Fruit fly (Drosophila melanogaster) whole organism, embryonic: ENCODE measurements around the gene Irk1.

Experiments
- Asciz ChIP-seq: fragments of 200-800 bp; sonication (Bioruptor generic); optimal IDR thresholded peaks from 2 replicates; lab custom pipeline; 2017; ENCODE audit warnings: missing biosample characterization, mild to moderate bottlenecking, missing genetic modification characterization, missing genetic modification reagents
- Atf-2 ChIP-seq: fragments of 200-800 bp; sonication (Bioruptor generic); optimal IDR thresholded peaks from 2 replicates; lab custom pipeline; 2016; ENCODE audit warnings: missing biosample characterization, missing genetic modification characterization
- CG10209 ChIP-seq: fragments of 200-800 bp; sonication (Bioruptor generic); optimal IDR thresholded peaks from 3 replicates; lab custom pipeline; 2017; ENCODE audit warnings: missing biosample characterization, mild to moderate bottlenecking, missing genetic modification characterization, missing genetic modification reagents
- CG1024 ChIP-seq: fragments of 200-800 bp; sonication (Bioruptor generic); IDR thresholded peaks from 2 replicates; pipeline ENCODE4 v1.3.6; 2022; ENCODE audit warnings: missing biosample characterization, missing genetic modification characterization
- CG10543 ChIP-seq: fragments of 200-800 bp; sonication (Bioruptor generic); optimal IDR thresholded peaks from 3 replicates; lab custom pipeline; 2017; ENCODE audit warnings: missing biosample characterization, mild to moderate bottlenecking, missing genetic modification characterization, moderate library complexity
- CG10959 ChIP-seq: fragments of 200-800 bp; sonication (Bioruptor generic); IDR thresholded peaks from 2 replicates; pipeline ENCODE4 v1.3.6; 2022; ENCODE audit warnings: missing biosample characterization, missing genetic modification characterization
- CG11398 ChIP-seq: fragments of 200-800 bp; sonication (Bioruptor generic); optimal IDR thresholded peaks from 2 replicates; lab custom pipeline; 2016; ENCODE audit warnings: missing biosample characterization, missing genetic modification characterization
- CG12659 ChIP-seq: fragments of 200-800 bp; sonication (Bioruptor generic); optimal IDR thresholded peaks from 3 replicates; lab custom pipeline; 2017; ENCODE audit warnings: mild to moderate bottlenecking, missing biosample characterization, missing genetic modification reagents, missing genetic modification characterization
- CG12769 ChIP-seq: fragments of 200-800 bp; sonication (Bioruptor generic); optimal IDR thresholded peaks from 2 replicates; lab custom pipeline; 2019; ENCODE audit warnings: missing biosample characterization, mild to moderate bottlenecking, missing genetic modification characterization, moderate library complexity
- CG13424 ChIP-seq: fragments of 200-800 bp; sonication (Bioruptor generic); optimal IDR thresholded peaks from 2 replicates; lab custom pipeline; 2019; ENCODE audit warnings: missing biosample characterization, mild to moderate bottlenecking, missing genetic modification characterization, moderate library complexity
- CG14965 ChIP-seq: fragments of 200-800 bp; sonication (Bioruptor generic); optimal IDR thresholded peaks from 2 replicates; lab custom pipeline; 2016; ENCODE audit warnings: missing biosample characterization, missing genetic modification characterization, borderline replicate concordance
- CG1603 ChIP-seq: fragments of 200-800 bp; sonication (Bioruptor generic); optimal IDR thresholded peaks from 2 replicates; lab custom pipeline; 2019; ENCODE audit warnings: missing biosample characterization, mild to moderate bottlenecking, missing genetic modification characterization, moderate library complexity
- CG16813 ChIP-seq: fragments of 200-800 bp; sonication (Bioruptor generic); IDR thresholded peaks from 3 replicates; pipeline ENCODE4 v1.3.6; 2022; ENCODE audit warnings: missing biosample characterization, missing genetic modification characterization; ENCODE audit not compliant: partially characterized antibody
- CG17361 ChIP-seq: fragments of 200-800 bp; sonication (Bioruptor generic); IDR thresholded peaks from 3 replicates; pipeline ENCODE4 v1.3.6; 2022; ENCODE audit warnings: missing biosample characterization, missing genetic modification characterization
- CG2875 ChIP-seq: fragments of 200-800 bp; sonication (Bioruptor generic); optimal IDR thresholded peaks from 2 replicates; lab custom pipeline; 2017; ENCODE audit warnings: missing biosample characterization, mild to moderate bottlenecking, missing genetic modification characterization, missing genetic modification reagents
- CG2889 ChIP-seq: fragments of 200-800 bp; sonication (Bioruptor generic); IDR thresholded peaks from 3 replicates; pipeline ENCODE4 v1.3.6; 2022; ENCODE audit warnings: missing biosample characterization, missing genetic modification characterization
- CG3163 ChIP-seq: fragments of 200-800 bp; sonication (Bioruptor generic); optimal IDR thresholded peaks from 3 replicates; lab custom pipeline; 2016; ENCODE audit warnings: missing biosample characterization, missing genetic modification characterization
- CG4854 ChIP-seq: fragments of 200-800 bp; sonication (Bioruptor generic); optimal IDR thresholded peaks from 2 replicates; lab custom pipeline; 2016; ENCODE audit warnings: missing biosample characterization, missing genetic modification characterization, inconsistent platforms
- CG6765 ChIP-seq: fragments of 200-800 bp; sonication (Bioruptor generic); optimal IDR thresholded peaks from 3 replicates; lab custom pipeline; 2017; ENCODE audit warnings: missing biosample characterization, mild to moderate bottlenecking, missing genetic modification characterization
- CG6813 ChIP-seq: fragments of 200-800 bp; sonication (Bioruptor generic); optimal IDR thresholded peaks from 2 replicates; lab custom pipeline; 2017; ENCODE audit warnings: missing biosample characterization, missing genetic modification characterization, mild to moderate bottlenecking, moderate library complexity, missing genetic modification reagents
- CG7556 ChIP-seq: fragments of 200-800 bp; sonication (Bioruptor generic); optimal IDR thresholded peaks from 2 replicates; lab custom pipeline; 2017; ENCODE audit warnings: missing biosample characterization, mild to moderate bottlenecking, missing genetic modification characterization
- CG8478 ChIP-seq: fragments of >200 bp; optimal IDR thresholded peaks from 2 replicates; lab custom pipeline; 2018
- CG8924 ChIP-seq: fragments of 200-800 bp; optimal IDR thresholded peaks from 3 replicates; lab custom pipeline; 2019; ENCODE audit warnings: missing biosample characterization, mild to moderate bottlenecking, missing genetic modification characterization, moderate library complexity
- CG8944 ChIP-seq: fragments of 200-800 bp; sonication (Bioruptor generic); optimal IDR thresholded peaks from 3 replicates; lab custom pipeline; 2016; ENCODE audit warnings: missing biosample characterization, missing genetic modification characterization
- Dad ChIP-seq: fragments of 200-800 bp; sonication (Bioruptor generic); optimal IDR thresholded peaks from 3 replicates; lab custom pipeline; 2016; ENCODE audit warnings: missing biosample characterization, missing genetic modification characterization
- Dip2 ChIP-seq: fragments of 200-800 bp; sonication (Bioruptor generic); IDR thresholded peaks from 2 replicates; pipeline ENCODE4 v1.3.6; 2022; ENCODE audit warnings: missing biosample characterization, missing genetic modification characterization
- Dref ChIP-seq: fragments of 200-800 bp; sonication (Bioruptor generic); IDR thresholded peaks from 2 replicates; pipeline ENCODE4 v1.3.6; 2022; ENCODE audit warnings: missing biosample characterization, missing genetic modification characterization
- Fer1 ChIP-seq: fragments of 200-800 bp; sonication (Bioruptor generic); optimal IDR thresholded peaks from 2 replicates; lab custom pipeline; 2017; ENCODE audit warnings: missing biosample characterization, mild to moderate bottlenecking, missing genetic modification characterization
- Hand ChIP-seq: fragments of 200-800 bp; sonication (Bioruptor generic); optimal IDR thresholded peaks from 2 replicates; lab custom pipeline; 2017; ENCODE audit warnings: mild to moderate bottlenecking, missing biosample characterization, missing genetic modification reagents, missing genetic modification characterization
- Kr ChIP-seq: fragments of 200-800 bp; sonication (Bioruptor generic); optimal IDR thresholded peaks from 2 replicates; lab custom pipeline; 2017; ENCODE audit warnings: missing biosample characterization, mild to moderate bottlenecking, missing genetic modification characterization
- Lim3 ChIP-seq: fragments of 200-800 bp; sonication (Bioruptor generic); IDR thresholded peaks from 2 replicates; pipeline ENCODE4 v1.3.6; 2022; ENCODE audit warnings: missing biosample characterization, missing genetic modification characterization
- Max ChIP-seq: fragments of 200-800 bp; sonication (Bioruptor generic); optimal IDR thresholded peaks from 2 replicates; lab custom pipeline; 2016; ENCODE audit warnings: missing biosample characterization, mild to moderate bottlenecking, missing genetic modification characterization
- PHDP ChIP-seq: fragments of 200-800 bp; sonication (Bioruptor generic); optimal IDR thresholded peaks from 3 replicates; lab custom pipeline; 2018; ENCODE audit warnings: missing biosample characterization, mild to moderate bottlenecking, missing genetic modification characterization, moderate library complexity
- Ravus ChIP-seq: fragments of 200-800 bp; sonication (Bioruptor generic); IDR thresholded peaks from 2 replicates; pipeline ENCODE4 v1.3.6; 2022; ENCODE audit warnings: missing biosample characterization, missing genetic modification characterization
- Rfx ChIP-seq: fragments of 200-800 bp; sonication (Bioruptor generic); IDR thresholded peaks from 2 replicates; pipeline ENCODE4 v1.3.6; 2022; ENCODE audit warnings: missing biosample characterization, missing genetic modification characterization
- Scr ChIP-seq: fragments of 200-800 bp; sonication (Bioruptor generic); IDR thresholded peaks from 2 replicates; pipeline ENCODE4 v1.3.6; 2022; ENCODE audit warnings: missing biosample characterization, missing genetic modification characterization; ENCODE audit not compliant: partially characterized antibody
- Six4 ChIP-seq: fragments of 200-800 bp; sonication (Bioruptor generic); optimal IDR thresholded peaks from 2 replicates; lab custom pipeline; 2016; ENCODE audit warnings: missing biosample characterization, missing genetic modification characterization
- Taf1 ChIP-seq: fragments of 200-800 bp; sonication (Bioruptor generic); IDR thresholded peaks from 2 replicates; pipeline ENCODE4 v1.3.6; 2022; ENCODE audit warnings: missing biosample characterization, missing genetic modification characterization
- ab ChIP-seq: fragments of 200-800 bp; sonication (Bioruptor generic); optimal IDR thresholded peaks from 2 replicates; lab custom pipeline; 2016; ENCODE audit warnings: missing biosample characterization, missing genetic modification characterization
- br ChIP-seq: fragments of >200 bp; optimal IDR thresholded peaks from 2 replicates; lab custom pipeline; 2017
- exex ChIP-seq: fragments of 200-800 bp; sonication (Bioruptor generic); optimal IDR thresholded peaks from 4 replicates; lab custom pipeline; 2018; ENCODE audit warnings: missing biosample characterization, mild to moderate bottlenecking, missing genetic modification characterization, moderate library complexity
- fru ChIP-seq: fragments of >200 bp; optimal IDR thresholded peaks from 2 replicates; lab custom pipeline; 2017
- lab ChIP-seq: fragments of 200-800 bp; sonication (Bioruptor generic); optimal IDR thresholded peaks from 3 replicates; lab custom pipeline; 2017; ENCODE audit warnings: missing biosample characterization, missing genetic modification characterization, mild to moderate bottlenecking, moderate library complexity, missing genetic modification reagents
- nau ChIP-seq: fragments of 200-800 bp; sonication (Bioruptor generic); optimal IDR thresholded peaks from 3 replicates; lab custom pipeline; 2017; ENCODE audit warnings: missing biosample characterization, mild to moderate bottlenecking, missing genetic modification characterization, missing genetic modification reagents
- nerfin-2 ChIP-seq: fragments of 200-800 bp; sonication (Bioruptor generic); IDR thresholded peaks from 2 replicates; pipeline ENCODE4 v1.3.6; 2022; ENCODE audit warnings: missing biosample characterization, missing genetic modification characterization; ENCODE audit not compliant: partially characterized antibody
- p53 ChIP-seq: fragments of 200-800 bp; sonication (Bioruptor generic); optimal IDR thresholded peaks from 2 replicates; lab custom pipeline; 2016; ENCODE audit warnings: missing biosample characterization, missing genetic modification characterization
- pzg ChIP-seq: fragments of 200-800 bp; sonication (Bioruptor generic); optimal IDR thresholded peaks from 3 replicates; lab custom pipeline; 2018; ENCODE audit warnings: missing biosample characterization, mild to moderate bottlenecking, missing genetic modification characterization, moderate library complexity
- schlank ChIP-seq: fragments of 200-800 bp; sonication (Bioruptor generic); optimal IDR thresholded peaks from 2 replicates; lab custom pipeline; 2018; ENCODE audit warnings: missing biosample characterization, mild to moderate bottlenecking, missing genetic modification characterization
- tgo ChIP-seq: fragments of 200-800 bp; sonication (Bioruptor generic); IDR thresholded peaks from 3 replicates; pipeline ENCODE4 v1.3.6; 2022; ENCODE audit warnings: missing biosample characterization, missing genetic modification characterization
- tin ChIP-seq: fragments of 200-800 bp; sonication (Bioruptor generic); optimal IDR thresholded peaks from 3 replicates; lab custom pipeline; 2016; ENCODE audit warnings: missing biosample characterization, missing genetic modification characterization
- zen ChIP-seq: fragments of 200-800 bp; sonication (Bioruptor generic); optimal IDR thresholded peaks from 3 replicates; lab custom pipeline; 2018; ENCODE audit warnings: missing biosample characterization, mild to moderate bottlenecking, missing genetic modification characterization, moderate library complexity
- zfh1 ChIP-seq: fragments of 200-800 bp; sonication (Bioruptor generic); IDR thresholded peaks from 3 replicates; pipeline ENCODE4 v1.3.6; 2022; ENCODE audit warnings: missing biosample characterization, missing genetic modification characterization

Irk1 gene

DNA sequence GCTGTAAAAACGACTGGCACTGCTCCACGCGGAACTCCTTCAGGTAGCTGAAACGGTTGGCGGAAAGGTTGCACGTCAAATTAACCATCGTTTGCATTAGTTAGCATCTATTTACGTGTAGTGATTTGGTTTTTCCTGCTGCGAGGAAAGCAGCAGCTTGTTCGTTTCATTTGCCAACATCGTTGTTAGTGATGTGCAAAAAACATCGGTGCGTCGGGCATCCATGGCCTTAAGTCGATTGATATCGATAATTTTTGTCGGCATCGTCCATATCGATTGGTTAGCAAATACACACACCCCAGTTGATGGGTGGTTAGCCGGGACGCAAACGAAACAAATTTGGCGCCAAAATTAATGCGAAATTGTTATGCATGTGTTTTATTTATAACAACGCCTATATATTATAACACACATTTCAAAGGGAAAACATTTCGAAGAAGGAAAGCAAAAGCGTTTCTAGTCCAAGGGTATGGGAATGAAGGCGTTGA is 10.4 kb upstream of the Irk1 start, which contains the start of gene unk (continued):
- TF ChIP-seq Max (GFP tag; lab: Kevin White, UChicago) (no peak), pzg (GFP tag; lab: Kevin White, UChicago) (peak; percentile 92), br (lab: Kevin White, UChicago) (no peak), Six4 (GFP tag; lab: Kevin White, UChicago) (no peak), Dad (no peak), Lim3 (GFP tag; lab: Robert Waterston, UW) (no peak), Asciz (no peak), zen (tag; lab: Kevin White, UChicago) (peak; percentile 20), Fer1 (GFP tag; lab: Kevin White, UChicago) (no peak), zfh1 (GFP tag; lab: Robert Waterston, UW) (0 out of 3 replicates have a peak, but pooled peaks have one; percentile 11), Hand (GFP tag; lab: Kevin White, UChicago) (no peak), CG8478 (lab: Kevin White, UChicago) (no peak), CG1024 (GFP tag; lab: Robert Waterston, UW) (no peak), schlank (tag; lab: Kevin White, UChicago) (no peak), tin (GFP tag; lab: Kevin White, UChicago) (no peak), CG16813 (GFP tag; lab: Robert Waterston, UW) (peak; percentile 97), p53 (GFP tag; lab: Kevin White, UChicago) (no peak), exex (tag; lab: Kevin White, UChicago) (no peak), CG14965 (no peak), CG8944 (GFP tag; lab: Kevin White, UChicago) (no peak), tgo (GFP tag; lab: Robert Waterston, UW) (no peak), CG13424 (tag; lab: Kevin White, UChicago) (peak; percentile 17), CG4854 (GFP tag; lab: Kevin White, UChicago) (no peak), CG11398 (GFP tag; lab: Kevin White, UChicago) (peak; percentile 18), CG10209 (GFP tag; lab: Kevin White, UChicago) (no peak), Kr (no peak), Dref (peak; percentile 99), PHDP (tag; lab: Kevin White, UChicago) (no peak), Rfx (peak; percentile 77), nau (GFP tag; lab: Kevin White, UChicago) (no peak), CG1603 (peak; percentile 80), CG2875 (GFP tag; lab: Kevin White, UChicago) (no peak), Ravus (GFP tag; lab: Robert Waterston, UW) (no peak), CG6813 (GFP tag; lab: Kevin White, UChicago) (no peak), fru (lab: Kevin White, UChicago) (no peak), CG3163 (GFP tag; lab: Kevin White, UChicago) (peak; percentile 53), Atf-2 (GFP tag; lab: Kevin White, UChicago) (no peak), nerfin-2 (GFP tag; lab: Robert Waterston, UW) (peak; percentile 93), CG10959 (no peak), CG6765 (GFP tag; lab: Kevin White, UChicago) (no peak), CG12659 (GFP tag; lab: Kevin White, UChicago) (peak; percentile 16), CG8924 (tag; lab: Kevin White, UChicago) (no peak), CG17361 (no peak; the same call in 2 of the 3 replicates), CG2889 (GFP tag; lab: Robert Waterston, UW) (no peak), CG10543 (GFP tag; lab: Kevin White, UChicago) (no peak), CG7556 (no peak), Taf1 (GFP tag; lab: Robert Waterston, UW) (no peak), Dip2 (GFP tag; lab: Robert Waterston, UW) (no peak), ab (GFP tag; lab: Kevin White, UChicago) (no peak), lab (GFP tag; lab: Kevin White, UChicago) (no peak), Scr (GFP tag; lab: Robert Waterston, UW) (peak; percentile 97), CG12769 (no peak)
